Worm (Caenorhabditis elegans): Measurements from ENCODE around the gene fbxc-43.

fbxc-43 gene

ce11 chrII:4276924-4277323, 41.1 kb upstream of the fbxc-43 start:
- TF ChIP-seq nhr-237 (tag; optimal IDR thresholded peaks at IDR 0.05): no peak
- TF ChIP-seq mbf-1 (tag; optimal IDR thresholded peaks at IDR 0.05): no peak
- TF ChIP-seq snpc-4 (tag; optimal IDR thresholded peaks at IDR 0.05): no peak
- no peak for TF ChIP-seq elt-3 (tag; optimal IDR thresholded peaks at IDR 0.05)
- no peak for TF ChIP-seq zag-1 (tag; optimal IDR thresholded peaks at IDR 0.05)
- no peak for TF ChIP-seq lin-13 (GFP tag; optimal IDR thresholded peaks at IDR 0.05)
- TF ChIP-seq ceh-82 (tag; optimal IDR thresholded peaks at IDR 0.05): no peak
- no peak for TF ChIP-seq ama-1 (optimal IDR thresholded peaks at IDR 0.05)
- TF ChIP-seq nhr-11 (tag; optimal IDR thresholded peaks at IDR 0.05): no peak
- no peak for TF ChIP-seq ZK546.5 (tag; optimal IDR thresholded peaks at IDR 0.05)
- no peak for TF ChIP-seq sem-4 (tag; optimal IDR thresholded peaks at IDR 0.05)
- no peak for TF ChIP-seq unc-62 (GFP tag; optimal IDR thresholded peaks at IDR 0.05)
- TF ChIP-seq elt-1 (tag; optimal IDR thresholded peaks at IDR 0.05): no peak
- no peak for TF ChIP-seq peb-1 (tag; optimal IDR thresholded peaks at IDR 0.05)
- no peak for TF ChIP-seq nhr-129 (tag; optimal IDR thresholded peaks at IDR 0.05)
- no peak for TF ChIP-seq ceh-16 (tag; optimal IDR thresholded peaks at IDR 0.05)
- no peak for TF ChIP-seq lin-11 (tag; optimal IDR thresholded peaks at IDR 0.05)

- TF ChIP-seq mdl-1 (tag; optimal IDR thresholded peaks at IDR 0.05) (no peak), nhr-12 (tag; optimal IDR thresholded peaks at IDR 0.05) (no peak), gmeb-1 (tag; optimal IDR thresholded peaks at IDR 0.05) (no peak), mab-5 (tag; optimal IDR thresholded peaks at IDR 0.05) (no peak), ZK546.5 (tag; optimal IDR thresholded peaks at IDR 0.05) (no peak), nhr-10 (tag; optimal IDR thresholded peaks at IDR 0.05) (no peak)
Observed at ce11 chrII:4275637-4276252, 39.9 kb upstream of the fbxc-43 start, which contains the start of gene npr-42. TSS of gene npr-42 (plus strand) at chrII:4276202.

DNA sequence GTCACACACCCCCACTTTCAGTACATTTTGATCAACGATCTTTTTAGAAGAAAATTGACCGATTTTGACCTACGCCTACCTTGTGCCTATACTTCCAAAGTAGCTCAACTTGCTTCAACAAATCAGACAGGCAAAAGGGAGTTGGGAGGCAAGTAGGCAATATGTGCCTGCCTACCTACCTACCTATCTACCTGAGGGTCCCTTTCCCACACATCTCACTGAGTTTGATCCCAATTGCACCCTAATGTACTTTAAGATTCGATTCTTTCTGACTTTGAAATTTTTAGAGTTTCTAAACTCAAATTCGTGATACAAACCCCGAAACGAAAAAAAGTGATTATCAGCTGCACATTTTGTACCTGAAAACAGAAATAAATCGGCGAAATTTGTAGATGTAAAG, 31.9 kb upstream of the fbxc-43 start:
- TF ChIP-seq gmeb-1 (tag; optimal IDR thresholded peaks at IDR 0.05): no peak
- no peak for TF ChIP-seq nhr-21 (tag; optimal IDR thresholded peaks at IDR 0.05)
- no peak for TF ChIP-seq R02D3.7 (tag; optimal IDR thresholded peaks at IDR 0.05)
- TF ChIP-seq ztf-1 (GFP tag; conservative IDR thresholded peaks at IDR 0.05): no peak
- TF ChIP-seq snpc-4 (tag; optimal IDR thresholded peaks at IDR 0.05): no peak
- TF ChIP-seq ceh-16 (tag; optimal IDR thresholded peaks at IDR 0.05): no peak
- no peak for TF ChIP-seq nhr-25 (tag; optimal IDR thresholded peaks at IDR 0.05)
- TF ChIP-seq unc-55 (GFP tag; optimal IDR thresholded peaks at IDR 0.05): no peak
- no peak for TF ChIP-seq unc-39 (tag; optimal IDR thresholded peaks at IDR 0.05)
- TF ChIP-seq nhr-6 (tag; optimal IDR thresholded peaks at IDR 0.05): no peak
- no peak for TF ChIP-seq peb-1 (tag; optimal IDR thresholded peaks at IDR 0.05)
- TF ChIP-seq Y55F3AM.14 (GFP tag; optimal IDR thresholded peaks at IDR 0.05): no peak
- no peak for TF ChIP-seq lin-13 (GFP tag; optimal IDR thresholded peaks at IDR 0.05)
- TF ChIP-seq nhr-129 (tag; optimal IDR thresholded peaks at IDR 0.05): no peak
- no peak for TF ChIP-seq mbf-1 (tag; optimal IDR thresholded peaks at IDR 0.05)

DNA sequence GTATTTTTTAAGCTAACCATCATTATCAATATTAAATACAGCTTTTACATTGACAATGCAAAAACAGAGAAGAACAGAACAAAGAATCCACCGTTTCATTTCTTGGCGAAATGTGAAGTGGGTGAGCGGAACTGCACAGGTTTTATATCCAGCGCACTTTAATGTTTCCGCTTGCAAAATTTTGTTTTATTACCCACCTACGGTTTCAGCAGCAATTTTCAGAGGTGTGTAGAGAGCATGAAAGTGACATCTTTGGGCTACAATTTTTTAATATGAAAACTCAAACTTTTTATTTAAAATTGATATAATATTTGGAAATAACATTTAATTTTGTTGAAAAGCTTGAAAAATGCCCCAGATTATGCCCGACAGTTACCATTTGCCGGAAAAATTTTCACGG, 22.9 kb upstream of the fbxc-43 start, which contains the start of gene clec-135:
TSS of gene clec-135 (minus strand) at position 101 of the 400 bp plus-strand sequence.
- TF ChIP-seq nhr-25 (tag; optimal IDR thresholded peaks at IDR 0.05) (no peak), elt-1 (tag; optimal IDR thresholded peaks at IDR 0.05) (no peak)

DNA sequence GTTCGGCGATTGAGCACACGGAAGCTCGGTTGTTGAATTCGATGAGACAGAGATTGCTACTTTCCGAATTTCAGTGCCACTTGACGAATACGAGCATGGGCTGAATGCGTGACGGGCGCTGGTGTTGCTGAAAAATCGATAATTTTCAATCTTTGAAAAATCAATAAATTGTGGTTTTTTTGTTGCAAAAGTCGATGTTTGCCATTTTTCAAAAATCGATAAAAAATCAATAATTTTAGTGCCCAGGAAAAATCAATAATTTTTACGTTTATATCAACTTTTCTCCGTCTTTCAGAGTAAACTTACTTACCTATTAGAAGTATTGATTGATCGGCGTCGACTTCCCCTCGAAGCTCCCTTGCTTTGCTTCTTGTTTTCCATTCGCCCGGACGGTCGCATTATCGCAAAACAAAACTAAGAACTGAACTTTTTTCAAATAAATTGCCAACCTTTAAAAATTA, 20.8 kb upstream of the fbxc-43 start, which contains the start of gene C16A11.7:
TSS of gene C16A11.7 (minus strand) at position 411 of the 461 bp plus-strand sequence.
- no peak for TF ChIP-seq C34F6.9 (tag; optimal IDR thresholded peaks at IDR 0.05)
- no peak for TF ChIP-seq nhr-129 (tag; optimal IDR thresholded peaks at IDR 0.05)
- TF ChIP-seq lsy-2 (tag; optimal IDR thresholded peaks at IDR 0.05): no peak
- no peak for TF ChIP-seq nhr-23 (tag; optimal IDR thresholded peaks at IDR 0.05)

- TF ChIP-seq nhr-11 (tag; optimal IDR thresholded peaks at IDR 0.05) (no peak), blmp-1 (tag; optimal IDR thresholded peaks at IDR 0.05; ENCODE audit: insufficient read depth) (no peak), R02D3.7 (tag; optimal IDR thresholded peaks at IDR 0.05) (no peak), ztf-11 (tag; optimal IDR thresholded peaks at IDR 0.05) (no peak), crh-2 (tag; optimal IDR thresholded peaks at IDR 0.05) (no peak), aly-2 (tag; optimal IDR thresholded peaks at IDR 0.05) (no peak), unc-39 (tag; optimal IDR thresholded peaks at IDR 0.05) (no peak), nhr-77 (tag; optimal IDR thresholded peaks at IDR 0.05) (no peak), nhr-25 (tag; optimal IDR thresholded peaks at IDR 0.05) (no peak), egl-27 (tag; optimal IDR thresholded peaks at IDR 0.05) (no peak), nhr-237 (tag; optimal IDR thresholded peaks at IDR 0.05) (no peak), nhr-12 (tag; optimal IDR thresholded peaks at IDR 0.05) (no peak), ztf-4 (tag; optimal IDR thresholded peaks at IDR 0.05) (no peak), nhr-6 (tag; optimal IDR thresholded peaks at IDR 0.05) (no peak), lin-11 (tag; optimal IDR thresholded peaks at IDR 0.05) (no peak), ceh-82 (tag; optimal IDR thresholded peaks at IDR 0.05) (no peak)
Observed at ce11 chrII:4246897-4247296, 11.1 kb upstream of the fbxc-43 start, which contains the start of gene gpa-11. TSS of gene gpa-11 (plus strand) at chrII:4247197.

Data from whole organism, L2 larva.